Worm (Caenorhabditis elegans): ENCODE results near the gene R05D3.9.
A peak's percentile ranks its signal among the peaks of the same experiment; 100 is the strongest.

- peak; percentile 24 for TF ChIP-seq zag-1 (tag; optimal IDR thresholded peaks at IDR 0.05)
- no peak for TF ChIP-seq nhr-12 (tag; optimal IDR thresholded peaks at IDR 0.05)
These were observed 10.3 kb downstream of the R05D3.9 start, which contains the start of the genes R05D3.8 and rfp-1 for ce11 chrIII:8358213-8358672.
